Worm (Caenorhabditis elegans) whole organism, L4 larva: ENCODE results near the gene zipt-2.1.

Experiments
- R02D3.7 ChIP-seq: fragments of 150-350 bp; sonication (generic microtip); optimal IDR thresholded peaks from 3 replicates; lab custom pipeline; 2014; ENCODE audit warnings: missing biosample characterization, missing genetic modification characterization
- Y75B8A.6 ChIP-seq: fragments of 200-800 bp; sonication (Bioruptor generic); IDR thresholded peaks from 2 replicates; pipeline ENCODE4 v1.3.6; 2022; ENCODE audit warnings: missing genetic modification reagents, missing genetic modification characterization, missing compliant biosample characterization
- aly-2 ChIP-seq: sonication (generic microtip); optimal IDR thresholded peaks from 2 replicates; lab custom pipeline; 2018; ENCODE audit warnings: missing biosample characterization, missing genetic modification characterization
- ceh-32 ChIP-seq: sonication (generic microtip); optimal IDR thresholded peaks from 2 replicates; lab custom pipeline; 2016; ENCODE audit warnings: mild to moderate bottlenecking, missing genetic modification characterization, missing compliant biosample characterization; ENCODE audit not compliant: poor library complexity
- ceh-82 ChIP-seq: sonication (generic microtip); optimal IDR thresholded peaks from 2 replicates; lab custom pipeline; 2017; ENCODE audit warnings: missing biosample characterization, missing genetic modification characterization
- dpl-1 ChIP-seq: fragments of 150-350 bp; optimal IDR thresholded peaks from 2 replicates; lab custom pipeline; 2014; ENCODE audit warnings: missing biosample characterization, missing genetic modification reagents, missing genetic modification characterization
- fos-1 ChIP-seq: fragments of 150-350 bp; optimal IDR thresholded peaks from 2 replicates; lab custom pipeline; 2014; ENCODE audit warnings: missing biosample characterization, missing genetic modification characterization
- lin-13 ChIP-seq: fragments of 150-350 bp; optimal IDR thresholded peaks from 2 replicates; lab custom pipeline; 2014; ENCODE audit warnings: missing biosample characterization, missing genetic modification reagents, missing genetic modification characterization
- lin-39 ChIP-seq: fragments of 150-350 bp; optimal IDR thresholded peaks from 2 replicates; lab custom pipeline; 2014; ENCODE audit warnings: missing biosample characterization, missing genetic modification reagents, missing genetic modification characterization
- mdl-1 ChIP-seq, 2 experiments: fragments of 150-350 bp in 1 of 2; sonication (generic microtip) in 1 of 2; optimal IDR thresholded peaks; 2 replicates each; lab custom pipeline; 2014 to 2017; ENCODE audit warnings: missing biosample characterization in 2 of 2, missing genetic modification characterization in 2 of 2
- pha-4 ChIP-seq, 2 experiments: fragments of 150-350 bp in 1 of 2; fragments of 200-800 bp in 1 of 2; sonication (Bioruptor generic) in 1 of 2; IDR thresholded peaks in 1 of 2; optimal IDR thresholded peaks in 1 of 2; 2 replicates each; pipeline versions ENCODE4 v1.3.6 to Lab custom; 2014 to 2022; ENCODE audit warnings: missing genetic modification characterization in 2 of 2, missing genetic modification reagents in 2 of 2, missing biosample characterization in 1 of 2, missing compliant biosample characterization in 1 of 2
- snpc-4 ChIP-seq: fragments of 150-350 bp; optimal IDR thresholded peaks from 2 replicates; lab custom pipeline; 2014; ENCODE audit warnings: missing biosample characterization, missing genetic modification characterization
- ztf-11 ChIP-seq: fragments of 150-350 bp; optimal IDR thresholded peaks from 2 replicates; lab custom pipeline; 2014; ENCODE audit warnings: missing biosample characterization, missing genetic modification characterization

ce11 chrIV:10811388-10811787 lies 11.9 kb downstream of the zipt-2.1 start:
- TF ChIP-seq ceh-32 (tag; lab: Kevin White, UChicago) = no peak
- no peak for TF ChIP-seq fos-1 (tag; lab: Kevin White, UChicago)
- no peak for TF ChIP-seq dpl-1 (GFP tag; lab: Kevin White, UChicago)
- TF ChIP-seq ztf-11 (tag; lab: Kevin White, UChicago) = no peak
- no peak for TF ChIP-seq snpc-4 (tag; lab: Kevin White, UChicago)
- TF ChIP-seq pha-4 (GFP tag; IDR thresholded peaks at IDR 0.05; lab: Robert Waterston, UW) = no peak
- TF ChIP-seq pha-4 (tag; optimal IDR thresholded peaks at IDR 0.05; lab: Kevin White, UChicago) = no peak
- TF ChIP-seq aly-2 (tag; lab: Kevin White, UChicago) = no peak
- no peak for TF ChIP-seq mdl-1 (tag; optimal IDR thresholded peaks at IDR 0.05; lab: Kevin White, UChicago)
- no peak for TF ChIP-seq lin-39 (tag; lab: Kevin White, UChicago)
- TF ChIP-seq Y75B8A.6 (GFP tag; lab: Robert Waterston, UW) = no peak
- TF ChIP-seq R02D3.7 (tag; lab: Kevin White, UChicago) = no peak
- TF ChIP-seq lin-13 (GFP tag; lab: Kevin White, UChicago) = no peak
- no peak for TF ChIP-seq ceh-82
